Worm (Caenorhabditis elegans): ENCODE measurements around the gene cnc-8.

DNA sequence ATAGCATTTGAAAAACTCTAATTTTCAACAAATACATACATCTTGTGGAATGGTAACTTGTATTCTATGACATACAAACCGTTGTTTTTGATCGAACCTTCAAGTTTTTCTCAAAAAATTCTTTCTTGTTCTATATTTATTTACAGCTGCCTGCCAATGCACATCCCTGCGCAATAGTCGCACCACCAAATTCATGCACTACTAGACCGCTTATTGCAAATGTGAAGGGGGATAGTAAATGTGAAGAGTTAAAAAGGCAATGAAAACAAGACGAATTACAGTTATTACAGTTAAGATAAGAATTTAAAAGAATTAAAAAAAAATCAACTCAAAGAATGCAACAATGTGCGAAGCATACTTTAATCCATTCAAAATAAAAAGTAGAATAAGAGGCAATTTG is 47.5 kb downstream of the cnc-8 start:
- no peak for TF ChIP-seq nhr-76 (tag; optimal IDR thresholded peaks at IDR 0.05)
- no peak for TF ChIP-seq nhr-237 (tag; optimal IDR thresholded peaks at IDR 0.05)
- no peak for TF ChIP-seq ces-1 (GFP tag; optimal IDR thresholded peaks at IDR 0.05)
- no peak for TF ChIP-seq unc-62 (GFP tag; optimal IDR thresholded peaks at IDR 0.05)
- TF ChIP-seq unc-39 (tag; optimal IDR thresholded peaks at IDR 0.05) = no peak
- TF ChIP-seq blmp-1 (tag; optimal IDR thresholded peaks at IDR 0.05) = no peak
